Worm (Caenorhabditis elegans) whole organism, mixed stage, embryonic: ENCODE measurements around the gene C37C3.9.

ENCODE experiments used
- M03D4.4 ChIP-seq: sonication (generic microtip); optimal IDR thresholded peaks from 2 replicates; lab custom pipeline; 2017; ENCODE audit warnings: mild to moderate bottlenecking, missing genetic modification characterization, missing compliant biosample characterization
- bed-3 ChIP-seq: fragments of 200-800 bp; sonication (Bioruptor generic); optimal IDR thresholded peaks from 3 replicates; lab custom pipeline; 2018; ENCODE audit warnings: mild to moderate bottlenecking, missing genetic modification characterization, moderate library complexity, missing compliant biosample characterization
- blmp-1 ChIP-seq: fragments of 150-350 bp; optimal IDR thresholded peaks from 2 replicates; lab custom pipeline; 2014; ENCODE audit warnings: missing biosample characterization, missing genetic modification characterization
- ceh-39 ChIP-seq: fragments of 150-350 bp; optimal IDR thresholded peaks from 2 replicates; lab custom pipeline; 2014; ENCODE audit warnings: missing biosample characterization, missing genetic modification characterization
- ceh-43 ChIP-seq: fragments of 200-800 bp; sonication (Bioruptor generic); optimal IDR thresholded peaks from 2 replicates; lab custom pipeline; 2018; ENCODE audit warnings: mild to moderate bottlenecking, missing genetic modification characterization, moderate library complexity, missing compliant biosample characterization
- ceh-83 ChIP-seq: fragments of 200-800 bp; sonication (Bioruptor generic); optimal IDR thresholded peaks from 2 replicates; lab custom pipeline; 2018; ENCODE audit warnings: mild to moderate bottlenecking, missing genetic modification characterization, missing compliant biosample characterization
- ces-1 ChIP-seq: fragments of 150-350 bp; optimal IDR thresholded peaks from 2 replicates; lab custom pipeline; 2014; ENCODE audit warnings: missing biosample characterization, missing genetic modification reagents, missing genetic modification characterization
- cnd-1 ChIP-seq: fragments of 200-800 bp; sonication (Bioruptor generic); optimal IDR thresholded peaks from 2 replicates; lab custom pipeline; 2018; ENCODE audit warnings: mild to moderate bottlenecking, missing genetic modification characterization, missing compliant biosample characterization
- drap-1 ChIP-seq: fragments of 200-800 bp; sonication (Bioruptor generic); optimal IDR thresholded peaks from 3 replicates; lab custom pipeline; 2018; ENCODE audit warnings: mild to moderate bottlenecking, missing genetic modification characterization, missing compliant biosample characterization
- elt-1 ChIP-seq: sonication (generic microtip); optimal IDR thresholded peaks from 2 replicates; lab custom pipeline; 2017; ENCODE audit warnings: missing genetic modification characterization, mild to moderate bottlenecking, missing compliant biosample characterization, antibody characterized with exemption, moderate library complexity, borderline replicate concordance; ENCODE audit not compliant: insufficient read depth
- flh-1 ChIP-seq: fragments of 200-800 bp; sonication (Bioruptor generic); optimal IDR thresholded peaks from 2 replicates; lab custom pipeline; 2018; ENCODE audit warnings: mild to moderate bottlenecking, missing genetic modification characterization, moderate library complexity, missing compliant biosample characterization
- ham-2 ChIP-seq: fragments of 200-800 bp; sonication (Bioruptor generic); optimal IDR thresholded peaks from 2 replicates; lab custom pipeline; 2018; ENCODE audit warnings: mild to moderate bottlenecking, missing genetic modification characterization, missing compliant biosample characterization
- hlh-1 ChIP-seq: fragments of 150-350 bp; optimal IDR thresholded peaks from 2 replicates; lab custom pipeline; 2014; ENCODE audit warnings: missing biosample characterization, missing genetic modification reagents, missing genetic modification characterization
- lin-13 ChIP-seq: fragments of 150-350 bp; optimal IDR thresholded peaks from 2 replicates; lab custom pipeline; 2014; ENCODE audit warnings: missing biosample characterization, missing genetic modification characterization
- lin-32 ChIP-seq: fragments of 200-800 bp; sonication (Bioruptor generic); optimal IDR thresholded peaks from 2 replicates; lab custom pipeline; 2018; ENCODE audit warnings: mild to moderate bottlenecking, missing genetic modification characterization, missing compliant biosample characterization
- lsy-2 ChIP-seq: fragments of 150-350 bp; optimal IDR thresholded peaks from 2 replicates; lab custom pipeline; 2014; ENCODE audit warnings: missing biosample characterization, missing genetic modification characterization
- mab-5 ChIP-seq: fragments of 150-350 bp; optimal IDR thresholded peaks from 2 replicates; lab custom pipeline; 2014; ENCODE audit warnings: missing biosample characterization, missing genetic modification characterization
- mep-1 ChIP-seq: fragments of 150-350 bp; optimal IDR thresholded peaks from 2 replicates; lab custom pipeline; 2017; ENCODE audit warnings: missing biosample characterization, missing genetic modification reagents, missing genetic modification characterization, inconsistent platforms
- mls-2 ChIP-seq: sonication (generic microtip); optimal IDR thresholded peaks from 2 replicates; lab custom pipeline; 2016; ENCODE audit warnings: mild to moderate bottlenecking, missing genetic modification characterization, moderate library complexity, missing compliant biosample characterization
- nhr-12 ChIP-seq: fragments of 150-350 bp; optimal IDR thresholded peaks from 2 replicates; lab custom pipeline; 2014; ENCODE audit warnings: missing biosample characterization, missing genetic modification characterization
- nhr-2 ChIP-seq: fragments of 150-350 bp; optimal IDR thresholded peaks from 2 replicates; lab custom pipeline; 2014; ENCODE audit warnings: missing biosample characterization, missing genetic modification characterization
- nhr-237 ChIP-seq: fragments of 150-350 bp; optimal IDR thresholded peaks from 2 replicates; lab custom pipeline; 2014; ENCODE audit warnings: missing biosample characterization, missing genetic modification characterization
- nhr-28 ChIP-seq: fragments of 150-350 bp; optimal IDR thresholded peaks from 2 replicates; lab custom pipeline; 2014; ENCODE audit warnings: missing biosample characterization, missing genetic modification characterization
- pha-4 ChIP-seq: fragments of 150-350 bp; optimal IDR thresholded peaks from 2 replicates; lab custom pipeline; 2018; ENCODE audit warnings: missing biosample characterization, missing genetic modification reagents, missing genetic modification characterization
- sem-2 ChIP-seq: fragments of 200-800 bp; sonication (Bioruptor generic); optimal IDR thresholded peaks from 2 replicates; lab custom pipeline; 2018; ENCODE audit warnings: mild to moderate bottlenecking, missing genetic modification characterization, missing compliant biosample characterization
- snpc-4 ChIP-seq: fragments of 150-350 bp; optimal IDR thresholded peaks from 2 replicates; lab custom pipeline; 2014; ENCODE audit warnings: missing biosample characterization, missing genetic modification characterization
- sptf-1 ChIP-seq: sonication (generic microtip); optimal IDR thresholded peaks from 2 replicates; lab custom pipeline; 2017; ENCODE audit warnings: mild to moderate bottlenecking, missing genetic modification characterization, moderate library complexity, missing compliant biosample characterization
- tbx-8 ChIP-seq: fragments of 200-800 bp; sonication (Bioruptor generic); optimal IDR thresholded peaks from 2 replicates; lab custom pipeline; 2018; ENCODE audit warnings: mild to moderate bottlenecking, missing genetic modification characterization, moderate library complexity, missing compliant biosample characterization
- unc-120 ChIP-seq: sonication (generic microtip); optimal IDR thresholded peaks from 2 replicates; lab custom pipeline; 2017; ENCODE audit warnings: missing genetic modification characterization, missing compliant biosample characterization; ENCODE audit not compliant: poor library complexity, severe bottlenecking
- unc-39 ChIP-seq: fragments of 150-350 bp; optimal IDR thresholded peaks from 2 replicates; lab custom pipeline; 2014; ENCODE audit warnings: missing biosample characterization, missing genetic modification characterization
- unc-62 ChIP-seq: fragments of 150-350 bp; optimal IDR thresholded peaks from 2 replicates; lab custom pipeline; 2014; ENCODE audit warnings: missing biosample characterization, missing genetic modification reagents, missing genetic modification characterization
- ztf-11 ChIP-seq: fragments of 150-350 bp; optimal IDR thresholded peaks from 2 replicates; lab custom pipeline; 2014; ENCODE audit warnings: missing biosample characterization, missing genetic modification characterization

Gene C37C3.9

ce11 chrV:7863020-7863523 is 8.6 kb upstream of the C37C3.9 start, which contains the start of gene C37C3.10:
TSS of gene C37C3.10 (minus strand) at chrV:7863070.
- TF ChIP-seq bed-3 (GFP tag; lab: Kevin White, UChicago) (no peak), nhr-12 (tag; lab: Kevin White, UChicago) (no peak), lin-13 (no peak), sptf-1 (tag; lab: Kevin White, UChicago) (no peak), ceh-39 (tag; lab: Kevin White, UChicago) (no peak), pha-4 (tag; lab: Kevin White, UChicago) (no peak), flh-1 (GFP tag; lab: Kevin White, UChicago) (no peak), unc-62 (GFP tag; lab: Kevin White, UChicago) (no peak), unc-39 (tag; lab: Kevin White, UChicago) (no peak), ceh-83 (GFP tag; lab: Kevin White, UChicago) (no peak), mep-1 (tag; lab: Kevin White, UChicago) (no peak), lin-32 (no peak), tbx-8 (GFP tag; lab: Kevin White, UChicago) (no peak), mab-5 (tag; lab: Kevin White, UChicago) (no peak), ces-1 (GFP tag; lab: Kevin White, UChicago) (no peak), nhr-2 (tag; lab: Kevin White, UChicago) (no peak), sem-2 (no peak), ztf-11 (no peak), drap-1 (GFP tag; lab: Kevin White, UChicago) (no peak)

- TF ChIP-seq mab-5 (tag; lab: Kevin White, UChicago) (no peak), tbx-8 (GFP tag; lab: Kevin White, UChicago) (no peak), bed-3 (GFP tag; lab: Kevin White, UChicago) (no peak), unc-39 (tag; lab: Kevin White, UChicago) (no peak), nhr-237 (tag; lab: Kevin White, UChicago) (no peak), ham-2 (GFP tag; lab: Kevin White, UChicago) (no peak), blmp-1 (no peak), ceh-43 (GFP tag; lab: Kevin White, UChicago) (no peak), sem-2 (no peak), lsy-2 (tag; lab: Kevin White, UChicago) (no peak), cnd-1 (no peak), unc-120 (no peak), mep-1 (tag; lab: Kevin White, UChicago) (no peak), M03D4.4 (tag; lab: Kevin White, UChicago) (no peak), mls-2 (no peak)
Observed at ce11 chrV:7861792-7862191, 7.3 kb upstream of the C37C3.9 start, which contains the start of gene C37C3.17. TSS of gene C37C3.17 (minus strand) at chrV:7861892.

ce11 chrV:7857931-7858330 is 3.4 kb upstream of the C37C3.9 start, which contains the start of gene C37C3.1:
TSS of gene C37C3.1 (plus strand) at chrV:7857963.
- no peak for TF ChIP-seq cnd-1
- no peak for TF ChIP-seq tbx-8 (GFP tag; lab: Kevin White, UChicago)
- TF ChIP-seq sem-2, result no peak
- TF ChIP-seq lsy-2 (tag; lab: Kevin White, UChicago), result no peak
- TF ChIP-seq snpc-4 (tag; lab: Kevin White, UChicago), result no peak
- TF ChIP-seq lin-32, result no peak
- TF ChIP-seq, all 35 proteins: peak for 0

ce11 chrV:7856641-7857040 is 2.1 kb upstream of the C37C3.9 start:
- TF ChIP-seq elt-1 (tag; lab: Kevin White, UChicago) (no peak), ces-1 (GFP tag; lab: Kevin White, UChicago) (no peak), ceh-83 (GFP tag; lab: Kevin White, UChicago) (no peak), cnd-1 (no peak), mep-1 (tag; lab: Kevin White, UChicago) (no peak), nhr-28 (tag; lab: Kevin White, UChicago) (no peak), ztf-11 (no peak), lin-13 (no peak), drap-1 (GFP tag; lab: Kevin White, UChicago) (no peak), unc-39 (tag; lab: Kevin White, UChicago) (no peak), hlh-1 (tag; lab: Kevin White, UChicago) (no peak), sptf-1 (tag; lab: Kevin White, UChicago) (no peak), pha-4 (tag; lab: Kevin White, UChicago) (no peak)
- TF ChIP-seq, all 35 proteins: peak for 0
